Fruit fly (Drosophila melanogaster) whole organism, pupa: ENCODE measurements around the gene Cyp309a1.
A peak's percentile ranks its signal among the peaks of the same experiment; 100 is the strongest.

Source experiments
- CG10348 ChIP-seq: fragments of 200-800 bp; sonication (Bioruptor generic); IDR thresholded peaks from 2 replicates; pipeline ENCODE4 v1.3.6; 2022; ENCODE audit warnings: missing biosample characterization, missing genetic modification characterization
- CG12605 ChIP-seq: fragments of 200-800 bp; sonication (Bioruptor generic); IDR thresholded peaks from 2 replicates; pipeline ENCODE4 v1.3.6; 2022; ENCODE audit warnings: missing biosample characterization, missing genetic modification characterization
- CG13204 ChIP-seq: fragments of 200-800 bp; sonication (Bioruptor generic); optimal IDR thresholded peaks from 2 replicates; lab custom pipeline; 2018; ENCODE audit warnings: missing biosample characterization, mild to moderate bottlenecking, missing genetic modification characterization, moderate library complexity
- CG14655 ChIP-seq: fragments of 200-800 bp; sonication (Bioruptor generic); optimal IDR thresholded peaks from 3 replicates; lab custom pipeline; 2017; ENCODE audit warnings: mild to moderate bottlenecking, missing biosample characterization, missing genetic modification reagents, missing genetic modification characterization
- CG15710 ChIP-seq: fragments of 200-800 bp; sonication (Bioruptor generic); optimal IDR thresholded peaks from 2 replicates; lab custom pipeline; 2018; ENCODE audit warnings: missing biosample characterization, mild to moderate bottlenecking, missing genetic modification characterization, moderate library complexity
- CG17806 ChIP-seq: fragments of 200-800 bp; sonication (Bioruptor generic); optimal IDR thresholded peaks from 2 replicates; lab custom pipeline; 2018; ENCODE audit warnings: missing biosample characterization, mild to moderate bottlenecking, missing genetic modification characterization, moderate library complexity
- CG34367 ChIP-seq: fragments of 200-800 bp; sonication (Bioruptor generic); optimal IDR thresholded peaks from 2 replicates; lab custom pipeline; 2018; ENCODE audit warnings: missing biosample characterization, mild to moderate bottlenecking, missing genetic modification characterization
- CG4496 ChIP-seq: fragments of 200-800 bp; sonication (Bioruptor generic); IDR thresholded peaks from 3 replicates; pipeline ENCODE4 v1.3.6; 2022; ENCODE audit warnings: missing biosample characterization, missing genetic modification characterization
- CG8159 ChIP-seq: fragments of 200-800 bp; sonication (Bioruptor generic); optimal IDR thresholded peaks from 3 replicates; lab custom pipeline; 2018; ENCODE audit warnings: missing biosample characterization, mild to moderate bottlenecking, missing genetic modification characterization, moderate library complexity
- CG8301 ChIP-seq: fragments of 200-800 bp; sonication (Bioruptor generic); optimal IDR thresholded peaks from 2 replicates; lab custom pipeline; 2018; ENCODE audit warnings: missing biosample characterization, mild to moderate bottlenecking, missing genetic modification characterization
- CG9948 ChIP-seq: fragments of 200-800 bp; sonication (Bioruptor generic); optimal IDR thresholded peaks from 2 replicates; lab custom pipeline; 2018; ENCODE audit warnings: missing biosample characterization, mild to moderate bottlenecking, missing genetic modification characterization, moderate library complexity
- D1 ChIP-seq: fragments of 200-800 bp; sonication (Bioruptor generic); optimal IDR thresholded peaks from 2 replicates; lab custom pipeline; 2018; ENCODE audit warnings: missing biosample characterization, mild to moderate bottlenecking, missing genetic modification characterization, moderate library complexity
- EcR ChIP-seq: fragments of 200-800 bp; sonication (Bioruptor generic); optimal IDR thresholded peaks from 3 replicates; lab custom pipeline; 2019; ENCODE audit warnings: missing biosample characterization, missing genetic modification characterization, mild to moderate bottlenecking, moderate library complexity, missing genetic modification reagents
- Pif1A ChIP-seq: fragments of 200-800 bp; sonication (Bioruptor generic); optimal IDR thresholded peaks from 3 replicates; lab custom pipeline; 2016; ENCODE audit warnings: missing biosample characterization, missing genetic modification characterization
- Pif1B ChIP-seq: fragments of 200-800 bp; sonication (Bioruptor generic); optimal IDR thresholded peaks from 3 replicates; lab custom pipeline; 2016; ENCODE audit warnings: missing biosample characterization, missing genetic modification characterization
- Snoo ChIP-seq: fragments of 200-800 bp; sonication (Bioruptor generic); optimal IDR thresholded peaks from 3 replicates; lab custom pipeline; 2017; ENCODE audit warnings: missing biosample characterization, mild to moderate bottlenecking, missing genetic modification characterization, inconsistent platforms
- fd96Ca ChIP-seq: fragments of 200-800 bp; sonication (Bioruptor generic); IDR thresholded peaks from 3 replicates; pipeline ENCODE4 v1.3.6; 2022; ENCODE audit warnings: missing biosample characterization, missing genetic modification characterization
- gl ChIP-seq: fragments of 200-800 bp; sonication (Bioruptor generic); optimal IDR thresholded peaks from 2 replicates; lab custom pipeline; 2018; ENCODE audit warnings: missing biosample characterization, mild to moderate bottlenecking, missing genetic modification characterization
- rn ChIP-seq: fragments of 200-800 bp; sonication (Bioruptor generic); IDR thresholded peaks from 2 replicates; pipeline ENCODE4 v1.3.6; 2022; ENCODE audit warnings: missing biosample characterization, missing genetic modification characterization

Gene Cyp309a1

DNA sequence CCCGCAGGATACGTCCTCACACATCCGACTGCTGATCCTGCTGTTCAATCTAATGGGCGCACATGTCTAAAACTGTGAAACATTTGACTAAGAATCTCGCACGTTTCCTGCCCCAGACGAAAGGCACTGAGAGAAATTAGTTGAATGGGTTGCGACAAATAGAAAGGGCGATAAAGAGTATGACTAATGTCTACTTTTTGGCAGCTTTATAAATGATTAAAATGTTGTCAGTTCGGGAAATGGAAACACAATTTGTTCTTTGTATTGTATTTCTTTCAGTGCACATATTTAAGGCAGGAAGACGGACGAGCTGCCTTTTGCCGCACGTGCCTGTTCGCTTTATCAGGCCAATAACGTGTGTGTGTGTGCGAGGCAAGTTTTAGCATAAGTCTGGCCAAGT is 36.5 kb downstream of the Cyp309a1 start:
- TF ChIP-seq Pif1A (GFP tag; lab: Kevin White, UChicago) (no peak), CG15710 (tag; lab: Kevin White, UChicago) (no peak), CG12605 (GFP tag; lab: Robert Waterston, UW) (no peak), CG17806 (tag; lab: Kevin White, UChicago) (no peak), CG9948 (tag; lab: Kevin White, UChicago) (no peak), CG13204 (GFP tag; lab: Kevin White, UChicago) (no peak), CG8301 (tag; lab: Kevin White, UChicago) (no peak), CG8159 (peak; percentile 16), fd96Ca (GFP tag; lab: Robert Waterston, UW) (no peak), rn (GFP tag; lab: Robert Waterston, UW) (no peak), CG14655 (GFP tag; lab: Kevin White, UChicago) (peak; percentile 24)
- TF ChIP-seq, all 21 proteins: peak for 2

DNA sequence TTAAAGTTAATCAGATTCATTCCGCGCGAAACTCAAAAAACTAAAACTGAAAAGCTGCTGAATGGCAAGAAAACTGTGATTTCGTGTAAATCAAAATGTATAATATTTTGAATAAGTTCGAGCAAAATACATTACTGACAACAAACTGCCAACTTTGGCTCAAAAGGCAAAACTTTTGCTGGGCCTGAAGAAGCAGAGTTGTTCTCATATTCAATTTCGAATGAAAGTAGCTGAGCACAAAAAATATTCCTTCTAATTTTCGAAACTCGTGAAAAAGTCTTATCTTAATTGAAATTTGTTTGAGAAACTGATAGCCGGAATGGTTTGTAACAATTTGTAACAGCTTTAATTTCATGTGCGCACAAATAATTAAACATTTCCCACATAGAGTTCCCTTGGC is 46.7 kb downstream of the Cyp309a1 start, which contains the start of gene CG3528:
CG3528 (minus strand) TSS at position 101 of the 400 bp plus-strand sequence.
- TF ChIP-seq Pif1A (GFP tag; lab: Kevin White, UChicago) (no peak), CG17806 (tag; lab: Kevin White, UChicago) (no peak), CG8301 (tag; lab: Kevin White, UChicago) (no peak), CG8159 (no peak), CG34367 (tag; lab: Kevin White, UChicago) (no peak), gl (tag; lab: Kevin White, UChicago) (no peak), CG15710 (tag; lab: Kevin White, UChicago) (no peak), CG4496 (no peak), CG14655 (GFP tag; lab: Kevin White, UChicago) (no peak), EcR (GFP tag; lab: Kevin White, UChicago) (no peak), Snoo (tag; lab: Kevin White, UChicago) (no peak), CG13204 (GFP tag; lab: Kevin White, UChicago) (no peak), fd96Ca (GFP tag; lab: Robert Waterston, UW) (no peak), CG10348 (no peak), rn (GFP tag; lab: Robert Waterston, UW) (no peak), D1 (tag; lab: Kevin White, UChicago) (no peak), Pif1B (GFP tag; lab: Kevin White, UChicago) (no peak), CG9948 (tag; lab: Kevin White, UChicago) (no peak)
